Worm (Caenorhabditis elegans) whole organism, L4 larva: ENCODE measurements around the gene sru-8.

Experiments used
- R02D3.7 ChIP-seq: fragments of 150-350 bp; sonication (generic microtip); optimal IDR thresholded peaks from 3 replicates; lab custom pipeline; 2014; ENCODE audit warnings: missing biosample characterization, missing genetic modification characterization
- daf-12 ChIP-seq: fragments of 150-350 bp; optimal IDR thresholded peaks from 2 replicates; lab custom pipeline; 2014; ENCODE audit warnings: missing biosample characterization, missing genetic modification reagents, missing genetic modification characterization
- egl-27 ChIP-seq: sonication (generic microtip); optimal IDR thresholded peaks from 3 replicates; lab custom pipeline; 2017; ENCODE audit warnings: missing biosample characterization, missing genetic modification reagents, missing genetic modification characterization
- pha-4 ChIP-seq, 2 experiments: fragments of 150-350 bp in 1 of 2; fragments of 200-800 bp in 1 of 2; sonication (Bioruptor generic) in 1 of 2; IDR thresholded peaks in 1 of 2; optimal IDR thresholded peaks in 1 of 2; 2 replicates each; pipeline versions ENCODE4 v1.3.6 to Lab custom; 2014 to 2022; ENCODE audit warnings: missing genetic modification characterization in 2 of 2, missing genetic modification reagents in 2 of 2, missing biosample characterization in 1 of 2, missing compliant biosample characterization in 1 of 2

- TF ChIP-seq daf-12, result no peak
- TF ChIP-seq egl-27 (tag; lab: Kevin White, UChicago), result no peak
- no peak for TF ChIP-seq pha-4 (GFP tag; IDR thresholded peaks at IDR 0.05; lab: Robert Waterston, UW)
- TF ChIP-seq pha-4 (tag; optimal IDR thresholded peaks at IDR 0.05; lab: Kevin White, UChicago), result no peak
- no peak for TF ChIP-seq R02D3.7 (tag; lab: Kevin White, UChicago)
Measured at ce11 chrV:9853801-9854200, 10.1 kb downstream of the sru-8 start.
